Worm (Caenorhabditis elegans): Measurements from ENCODE around the gene srx-10.
A peak's percentile ranks its signal among the peaks of the same experiment; 100 is the strongest.

Gene srx-10

ce11 chrV:13916196-13916595 is 30.1 kb downstream of the srx-10 start, which contains the start of gene str-252:
TSS of gene str-252 (plus strand) at chrV:13916496.
- no peak for TF ChIP-seq T22C8.4 (GFP tag; IDR thresholded peaks at IDR 0.05)
- no peak for TF ChIP-seq klf-2 (GFP tag; conservative IDR thresholded peaks at IDR 0.05)

ce11 chrV:13915390-13915789 is 30.9 kb downstream of the srx-10 start, which contains the start of gene gcy-32:
TSS of gene gcy-32 (minus strand) at chrV:13915490.
- no peak for TF ChIP-seq med-1 (GFP tag; optimal IDR thresholded peaks at IDR 0.05; ENCODE audit: insufficient read depth)
- no peak for TF ChIP-seq ztf-29 (GFP tag; IDR thresholded peaks at IDR 0.05)
- no peak for TF ChIP-seq klf-2 (GFP tag; conservative IDR thresholded peaks at IDR 0.05)
- no peak for TF ChIP-seq T22C8.4 (GFP tag; IDR thresholded peaks at IDR 0.05)
- no peak for TF ChIP-seq ztf-23 (GFP tag; IDR thresholded peaks at IDR 0.05)

ce11 chrV:13909400-13909799 is 36.9 kb downstream of the srx-10 start, which contains the start of gene C06B3.7:
TSS of gene C06B3.7 (plus strand) at chrV:13909686.
- TF ChIP-seq ref-1 (GFP tag; conservative IDR thresholded peaks at IDR 0.05) (no peak), T22C8.4 (GFP tag; IDR thresholded peaks at IDR 0.05) (no peak), ztf-29 (GFP tag; IDR thresholded peaks at IDR 0.05) (no peak), cog-1 (tag; optimal IDR thresholded peaks at IDR 0.05) (no peak), klf-2 (GFP tag; conservative IDR thresholded peaks at IDR 0.05) (no peak), med-1 (GFP tag; optimal IDR thresholded peaks at IDR 0.05; ENCODE audit: insufficient read depth) (no peak), tab-1 (GFP tag; IDR thresholded peaks at IDR 0.05) (no peak), flt-1 (GFP tag; IDR thresholded peaks at IDR 0.05) (no peak), ztf-23 (GFP tag; IDR thresholded peaks at IDR 0.05) (no peak)

ce11 chrV:13908916-13909176 is 37.4 kb downstream of the srx-10 start, which contains the start of gene C06B3.6:
TSS of gene C06B3.6 (minus strand) at chrV:13908967.
- TF ChIP-seq cog-1 (tag; optimal IDR thresholded peaks at IDR 0.05) (no peak), med-1 (GFP tag; optimal IDR thresholded peaks at IDR 0.05; ENCODE audit: insufficient read depth) (no peak), ztf-29 (GFP tag; IDR thresholded peaks at IDR 0.05) (no peak), ref-1 (GFP tag; conservative IDR thresholded peaks at IDR 0.05) (no peak), T22C8.4 (GFP tag; IDR thresholded peaks at IDR 0.05) (no peak)

ce11 chrV:13908120-13908915 is 38.0 kb downstream of the srx-10 start:
- TF ChIP-seq ztf-29 (GFP tag; IDR thresholded peaks at IDR 0.05) = no peak
- TF ChIP-seq flt-1 (GFP tag; IDR thresholded peaks at IDR 0.05) = no peak
- no peak for TF ChIP-seq ztf-23 (GFP tag; IDR thresholded peaks at IDR 0.05)
- TF ChIP-seq ref-1 (GFP tag; conservative IDR thresholded peaks at IDR 0.05) = no peak
- no peak for TF ChIP-seq cog-1 (tag; optimal IDR thresholded peaks at IDR 0.05)
- no peak for TF ChIP-seq klf-2 (GFP tag; conservative IDR thresholded peaks at IDR 0.05)

ce11 chrV:13907557-13908104 is 38.7 kb downstream of the srx-10 start:
- no peak for TF ChIP-seq ztf-29 (GFP tag; IDR thresholded peaks at IDR 0.05)

- TF ChIP-seq cog-1 (tag; optimal IDR thresholded peaks at IDR 0.05) = peak; percentile 20
- no peak for TF ChIP-seq med-1 (GFP tag; optimal IDR thresholded peaks at IDR 0.05; ENCODE audit: insufficient read depth)
- no peak for TF ChIP-seq ref-1 (GFP tag; conservative IDR thresholded peaks at IDR 0.05)
Observed at ce11 chrV:13906166-13906565, 40.1 kb downstream of the srx-10 start, which contains the start of gene stdh-1. TSS of gene stdh-1 (plus strand) at chrV:13906492.

- TF ChIP-seq T22C8.4 (GFP tag; IDR thresholded peaks at IDR 0.05) (no peak), klf-2 (GFP tag; conservative IDR thresholded peaks at IDR 0.05) (no peak), med-1 (GFP tag; optimal IDR thresholded peaks at IDR 0.05; ENCODE audit: insufficient read depth) (no peak), ref-1 (GFP tag; conservative IDR thresholded peaks at IDR 0.05) (no peak), tab-1 (GFP tag; IDR thresholded peaks at IDR 0.05) (no peak), ztf-29 (GFP tag; IDR thresholded peaks at IDR 0.05) (no peak), cog-1 (tag; optimal IDR thresholded peaks at IDR 0.05) (no peak), ztf-23 (GFP tag; IDR thresholded peaks at IDR 0.05) (no peak), flt-1 (GFP tag; IDR thresholded peaks at IDR 0.05) (no peak)
Observed at ce11 chrV:13904446-13904845, 41.8 kb downstream of the srx-10 start, which contains the start of gene stdh-3. TSS of gene stdh-3 (plus strand) at chrV:13904611.

- TF ChIP-seq klf-2 (GFP tag; conservative IDR thresholded peaks at IDR 0.05) (no peak), tab-1 (GFP tag; IDR thresholded peaks at IDR 0.05) (no peak), ztf-29 (GFP tag; IDR thresholded peaks at IDR 0.05) (no peak), ref-1 (GFP tag; conservative IDR thresholded peaks at IDR 0.05) (no peak), med-1 (GFP tag; optimal IDR thresholded peaks at IDR 0.05; ENCODE audit: insufficient read depth) (no peak), ztf-23 (GFP tag; IDR thresholded peaks at IDR 0.05) (no peak), cog-1 (tag; optimal IDR thresholded peaks at IDR 0.05) (no peak), flt-1 (GFP tag; IDR thresholded peaks at IDR 0.05) (no peak), T22C8.4 (GFP tag; IDR thresholded peaks at IDR 0.05) (no peak)
Observed at ce11 chrV:13902495-13902894, 43.8 kb downstream of the srx-10 start, which contains the start of gene C06B3.1. TSS of gene C06B3.1 (plus strand) at chrV:13902795.

ce11 chrV:13899213-13899612 is 47.1 kb downstream of the srx-10 start, which contains the start of gene oac-3:
TSS of gene oac-3 (plus strand) at chrV:13899513.
- TF ChIP-seq tab-1 (GFP tag; IDR thresholded peaks at IDR 0.05) (no peak), klf-2 (GFP tag; conservative IDR thresholded peaks at IDR 0.05) (no peak), flt-1 (GFP tag; IDR thresholded peaks at IDR 0.05) (no peak), med-1 (GFP tag; optimal IDR thresholded peaks at IDR 0.05; ENCODE audit: insufficient read depth) (no peak)

Data from whole organism, midembryonic.